Fruit fly (Drosophila melanogaster): ENCODE measurements around the gene Polr2C.
A peak's percentile ranks its signal among the peaks of the same experiment; 100 is the strongest.

- TF ChIP-seq Clk (GFP tag; optimal IDR thresholded peaks at IDR 0.05) (no peak), kay (GFP tag; ENCODE audit: borderline replicate concordance) (no peak), bab1 (GFP tag; optimal IDR thresholded peaks at IDR 0.05) (no peak), CG11617 (GFP tag; optimal IDR thresholded peaks at IDR 0.05) (no peak), toe (GFP tag; optimal IDR thresholded peaks at IDR 0.05) (no peak), CG1620 (GFP tag; optimal IDR thresholded peaks at IDR 0.05) (no peak), CG14711 (tag; optimal IDR thresholded peaks at IDR 0.05) (no peak), CG7101 (tag; optimal IDR thresholded peaks at IDR 0.05) (no peak), Hr96 (GFP tag; optimal IDR thresholded peaks at IDR 0.05) (no peak), cic (GFP tag; optimal IDR thresholded peaks at IDR 0.05) (peak; percentile 13), cnc (optimal IDR thresholded peaks at IDR 0.05) (no peak), CG33017 (tag; optimal IDR thresholded peaks at IDR 0.05) (no peak), ovo (GFP tag; optimal IDR thresholded peaks at IDR 0.05) (no peak), CG12768 (GFP tag; optimal IDR thresholded peaks at IDR 0.05) (no peak)
Observed at dm6 chr2L:13805170-13805569, 28.0 kb upstream of the Polr2C start.

All from whole organism, adult.